Fruit fly (Drosophila melanogaster) whole organism, prepupa: Measurements from ENCODE around the gene noc.

Experiments
- CG10631 ChIP-seq: fragments of 200-800 bp; sonication (Bioruptor generic); optimal IDR thresholded peaks from 2 replicates; lab custom pipeline; 2016; ENCODE audit warnings: missing biosample characterization, missing genetic modification characterization
- CG10669 ChIP-seq: fragments of 200-800 bp; sonication (Bioruptor generic); optimal IDR thresholded peaks from 3 replicates; lab custom pipeline; 2018; ENCODE audit warnings: missing biosample characterization, mild to moderate bottlenecking, missing genetic modification characterization, moderate library complexity
- CG11294 ChIP-seq: fragments of 200-800 bp; sonication (Bioruptor generic); IDR thresholded peaks from 2 replicates; pipeline ENCODE4 v1.3.6; 2022; ENCODE audit warnings: missing biosample characterization, missing genetic modification characterization
- CG11762 ChIP-seq: fragments of 200-800 bp; sonication (Bioruptor generic); optimal IDR thresholded peaks from 3 replicates; lab custom pipeline; 2016; ENCODE audit warnings: missing biosample characterization, missing genetic modification characterization; ENCODE audit not compliant: insufficient read depth
- CG1621 ChIP-seq: fragments of 200-800 bp; sonication (Bioruptor generic); optimal IDR thresholded peaks from 3 replicates; lab custom pipeline; 2018; ENCODE audit warnings: missing biosample characterization, mild to moderate bottlenecking, missing genetic modification characterization
- CG16779 ChIP-seq: fragments of 200-800 bp; sonication (Bioruptor generic); optimal IDR thresholded peaks from 3 replicates; lab custom pipeline; 2017; ENCODE audit warnings: missing biosample characterization, mild to moderate bottlenecking, missing genetic modification characterization
- CG3032 ChIP-seq: fragments of 200-800 bp; optimal IDR thresholded peaks from 2 replicates; lab custom pipeline; 2019; ENCODE audit warnings: missing biosample characterization, mild to moderate bottlenecking, missing genetic modification characterization, moderate library complexity
- CG31627 ChIP-seq: fragments of 200-800 bp; sonication (Bioruptor generic); optimal IDR thresholded peaks from 3 replicates; lab custom pipeline; 2016; ENCODE audit warnings: missing biosample characterization, missing genetic modification characterization
- CG34406 ChIP-seq: fragments of 200-800 bp; sonication (Bioruptor generic); optimal IDR thresholded peaks from 3 replicates; lab custom pipeline; 2016; ENCODE audit warnings: missing biosample characterization, missing genetic modification characterization
- CG6276 ChIP-seq: fragments of 200-800 bp; sonication (Bioruptor generic); optimal IDR thresholded peaks from 2 replicates; lab custom pipeline; 2017; ENCODE audit warnings: missing biosample characterization, mild to moderate bottlenecking, missing genetic modification characterization
- CG6792 ChIP-seq: fragments of 200-800 bp; sonication (Bioruptor generic); optimal IDR thresholded peaks from 3 replicates; lab custom pipeline; 2016; ENCODE audit warnings: missing biosample characterization, missing genetic modification characterization
- CG6808 ChIP-seq: fragments of 200-800 bp; sonication (Bioruptor generic); optimal IDR thresholded peaks from 3 replicates; lab custom pipeline; 2017; ENCODE audit warnings: missing biosample characterization, missing genetic modification characterization, mild to moderate bottlenecking, moderate library complexity, missing genetic modification reagents
- CG6854 ChIP-seq: fragments of 200-800 bp; sonication (Bioruptor generic); optimal IDR thresholded peaks from 2 replicates; lab custom pipeline; 2017; ENCODE audit warnings: missing biosample characterization, mild to moderate bottlenecking, missing genetic modification characterization
- CG7368 ChIP-seq: fragments of 200-800 bp; sonication (Bioruptor generic); optimal IDR thresholded peaks from 3 replicates; lab custom pipeline; 2016; ENCODE audit warnings: missing biosample characterization, missing genetic modification characterization
- CG8119 ChIP-seq: fragments of 200-800 bp; sonication (Bioruptor generic); IDR thresholded peaks from 3 replicates; pipeline ENCODE4 v1.3.6; 2022; ENCODE audit warnings: missing biosample characterization, missing genetic modification characterization
- CG8319 ChIP-seq: fragments of 200-800 bp; sonication (Bioruptor generic); optimal IDR thresholded peaks from 3 replicates; lab custom pipeline; 2016; ENCODE audit warnings: missing biosample characterization, missing genetic modification characterization
- CG8632 ChIP-seq: fragments of 200-800 bp; sonication (Bioruptor generic); optimal IDR thresholded peaks from 3 replicates; lab custom pipeline; 2016; ENCODE audit warnings: missing biosample characterization, missing genetic modification characterization
- Eip75B ChIP-seq: fragments of 200-800 bp; sonication (Bioruptor generic); optimal IDR thresholded peaks from 3 replicates; lab custom pipeline; 2016; ENCODE audit warnings: missing biosample characterization, missing genetic modification characterization
- Eip78C ChIP-seq: fragments of 200-800 bp; sonication (Bioruptor generic); peaks from one replicate; lab custom pipeline; 2016; ENCODE audit warnings: missing biosample characterization, missing genetic modification characterization
- Ets21C ChIP-seq: fragments of 200-800 bp; sonication (Bioruptor generic); optimal IDR thresholded peaks from 3 replicates; lab custom pipeline; 2016; ENCODE audit warnings: missing biosample characterization, missing genetic modification characterization
- Ets96B ChIP-seq: fragments of 200-800 bp; optimal IDR thresholded peaks from 2 replicates; lab custom pipeline; 2019; ENCODE audit warnings: missing biosample characterization, mild to moderate bottlenecking, missing genetic modification characterization, moderate library complexity
- Gug ChIP-seq: fragments of 200-800 bp; sonication (Bioruptor generic); IDR thresholded peaks from 2 replicates; pipeline ENCODE4 v1.3.6; 2022; ENCODE audit warnings: missing biosample characterization, missing genetic modification characterization
- Hr38 ChIP-seq: sonication (Bioruptor generic); optimal IDR thresholded peaks from 2 replicates; lab custom pipeline; 2016; ENCODE audit warnings: missing biosample characterization, missing genetic modification characterization
- Hr39 ChIP-seq: fragments of 200-800 bp; sonication (Bioruptor generic); optimal IDR thresholded peaks from 2 replicates; lab custom pipeline; 2016; ENCODE audit warnings: missing biosample characterization, missing genetic modification characterization
- Hr4 ChIP-seq: fragments of 200-800 bp; sonication (Bioruptor generic); optimal IDR thresholded peaks from 3 replicates; lab custom pipeline; 2016; ENCODE audit warnings: missing biosample characterization, missing genetic modification characterization
- Lpt ChIP-seq: fragments of 200-800 bp; sonication (Bioruptor generic); optimal IDR thresholded peaks from 3 replicates; lab custom pipeline; 2016; ENCODE audit warnings: missing biosample characterization, missing genetic modification characterization
- OdsH ChIP-seq: fragments of 200-800 bp; sonication (Bioruptor generic); optimal IDR thresholded peaks from 3 replicates; lab custom pipeline; 2016; ENCODE audit warnings: missing biosample characterization, missing genetic modification characterization
- Sox102F ChIP-seq: fragments of 200-800 bp; sonication (Bioruptor generic); optimal IDR thresholded peaks from 2 replicates; lab custom pipeline; 2016; ENCODE audit warnings: missing biosample characterization, mild to moderate bottlenecking, missing genetic modification characterization
- achi ChIP-seq: fragments of 200-800 bp; sonication (Bioruptor generic); optimal IDR thresholded peaks from 3 replicates; lab custom pipeline; 2016; ENCODE audit warnings: missing biosample characterization, missing genetic modification characterization
- acj6 ChIP-seq: fragments of 200-800 bp; sonication (Bioruptor generic); optimal IDR thresholded peaks from 3 replicates; lab custom pipeline; 2016; ENCODE audit warnings: missing biosample characterization, missing genetic modification characterization
- cyc ChIP-seq: fragments of 200-800 bp; sonication (Bioruptor generic); optimal IDR thresholded peaks from 3 replicates; lab custom pipeline; 2016; ENCODE audit warnings: missing biosample characterization, missing genetic modification characterization
- dac ChIP-seq: fragments of 200-800 bp; sonication (Bioruptor generic); optimal IDR thresholded peaks from 2 replicates; lab custom pipeline; 2017; ENCODE audit warnings: missing biosample characterization, mild to moderate bottlenecking, missing genetic modification characterization
- dsx ChIP-seq: fragments of 200-800 bp; optimal IDR thresholded peaks from 3 replicates; lab custom pipeline; 2019; ENCODE audit warnings: missing biosample characterization, mild to moderate bottlenecking, missing genetic modification characterization, moderate library complexity; ENCODE audit not compliant: poor library complexity, severe bottlenecking
- eg ChIP-seq: fragments of 200-800 bp; sonication (Bioruptor generic); IDR thresholded peaks from 3 replicates; pipeline ENCODE4 v1.3.6; 2022; ENCODE audit warnings: missing biosample characterization, missing genetic modification characterization
- esn ChIP-seq: fragments of 200-800 bp; sonication (Bioruptor generic); optimal IDR thresholded peaks from 2 replicates; lab custom pipeline; 2016; ENCODE audit warnings: missing biosample characterization, mild to moderate bottlenecking, missing genetic modification characterization, moderate library complexity
- fd59A ChIP-seq: fragments of 200-800 bp; sonication (Bioruptor generic); optimal IDR thresholded peaks from 2 replicates; lab custom pipeline; 2017; ENCODE audit warnings: missing biosample characterization, mild to moderate bottlenecking, missing genetic modification characterization, missing genetic modification reagents
- fkh ChIP-seq: fragments of 200-800 bp; sonication (Bioruptor generic); optimal IDR thresholded peaks from 3 replicates; lab custom pipeline; 2017; ENCODE audit warnings: missing biosample characterization, mild to moderate bottlenecking, missing genetic modification characterization, moderate library complexity
- lz ChIP-seq: fragments of 200-800 bp; sonication (Bioruptor generic); optimal IDR thresholded peaks from 3 replicates; lab custom pipeline; 2016; ENCODE audit warnings: missing biosample characterization, missing genetic modification characterization
- net ChIP-seq: fragments of 200-800 bp; sonication (Bioruptor generic); optimal IDR thresholded peaks from 3 replicates; lab custom pipeline; 2016; ENCODE audit warnings: missing biosample characterization, missing genetic modification characterization
- salr ChIP-seq, 2 experiments: fragments of 200-800 bp; sonication (Bioruptor generic); optimal IDR thresholded peaks; 3 replicates each; lab custom pipeline; 2016 to 2018; ENCODE audit warnings: missing biosample characterization in 2 of 2, missing genetic modification characterization in 2 of 2, mild to moderate bottlenecking in 1 of 2
- spab ChIP-seq: fragments of 200-800 bp; sonication (Bioruptor generic); optimal IDR thresholded peaks from 2 replicates; lab custom pipeline; 2017; ENCODE audit warnings: missing biosample characterization, mild to moderate bottlenecking, missing genetic modification characterization, missing genetic modification reagents
- ss ChIP-seq, 2 experiments: fragments of 200-800 bp; sonication (Bioruptor generic); optimal IDR thresholded peaks; 2 replicates in 1 of 2; 3 replicates in 1 of 2; lab custom pipeline; 2017 to 2018; ENCODE audit warnings: mild to moderate bottlenecking in 2 of 2, missing biosample characterization in 2 of 2, missing genetic modification characterization in 2 of 2, moderate library complexity in 1 of 2
- svp ChIP-seq: fragments of 200-800 bp; sonication (Bioruptor generic); peaks from one replicate; lab custom pipeline; 2016; ENCODE audit warnings: missing biosample characterization, missing genetic modification characterization
- topi ChIP-seq: fragments of 200-800 bp; sonication (Bioruptor generic); optimal IDR thresholded peaks from 3 replicates; lab custom pipeline; 2016; ENCODE audit warnings: missing biosample characterization, missing genetic modification characterization
- vri ChIP-seq: fragments of 200-800 bp; sonication (Bioruptor generic); optimal IDR thresholded peaks from 3 replicates; lab custom pipeline; 2016; ENCODE audit warnings: missing biosample characterization, mild to moderate bottlenecking, missing genetic modification characterization

Gene noc

dm6 chr2L:14511248-14511647 lies 20.6 kb downstream of the noc start:
- TF ChIP-seq achi (GFP tag; lab: Kevin White, UChicago) (no peak), fd59A (GFP tag; lab: Kevin White, UChicago) (no peak), dsx (GFP tag; lab: Kevin White, UChicago) (peak; percentile 67), esn (GFP tag; lab: Kevin White, UChicago) (no peak), CG8632 (GFP tag; lab: Kevin White, UChicago) (no peak)

- TF ChIP-seq Ets21C (no peak), Hr38 (GFP tag; lab: Kevin White, UChicago) (no peak), CG8119 (GFP tag; lab: Robert Waterston, UW) (no peak), CG10631 (GFP tag; lab: Kevin White, UChicago) (no peak), Eip78C (GFP tag; lab: Kevin White, UChicago) (peak; percentile 49), CG8319 (no peak), Lpt (GFP tag; lab: Kevin White, UChicago) (no peak), CG10669 (GFP tag; lab: Kevin White, UChicago) (no peak), achi (GFP tag; lab: Kevin White, UChicago) (peak; percentile 11), CG34406 (GFP tag; lab: Kevin White, UChicago) (no peak)
Observed at dm6 chr2L:14511872-14512271, 21.2 kb downstream of the noc start.

dm6 chr2L:14512811-14513389 lies 22.2 kb downstream of the noc start:
- peak; percentile 36 for TF ChIP-seq CG10669 (GFP tag; lab: Kevin White, UChicago)
- peak; percentile 49 for TF ChIP-seq Ets96B
- TF ChIP-seq CG7368, result peak; percentile 26
- peak; percentile 15 for TF ChIP-seq fkh (GFP tag; lab: Kevin White, UChicago)
- no peak for TF ChIP-seq Gug
- TF ChIP-seq CG11762 (GFP tag; lab: Kevin White, UChicago), result peak; percentile 38
- TF ChIP-seq CG6276, result peak; percentile 0
- TF ChIP-seq dac (GFP tag; lab: Kevin White, UChicago), result peak; percentile 17
- TF ChIP-seq spab, result no peak
- TF ChIP-seq CG16779 (tag; lab: Kevin White, UChicago), result no peak
- peak; percentile 24 for TF ChIP-seq net (GFP tag; lab: Kevin White, UChicago)
- TF ChIP-seq salr (GFP tag; optimal IDR thresholded peaks at IDR 0.05; lab: Kevin White, UChicago), result peak in 1 of 2 experiments; percentile 20
- peak; percentile 55 for TF ChIP-seq acj6
- no peak for TF ChIP-seq CG8319
- TF ChIP-seq esn (GFP tag; lab: Kevin White, UChicago), result peak; percentile 65
- peak; percentile 32 for TF ChIP-seq CG3032 (tag; lab: Kevin White, UChicago)
- peak; percentile 20 for TF ChIP-seq fd59A (GFP tag; lab: Kevin White, UChicago)
- TF ChIP-seq vri (GFP tag; lab: Kevin White, UChicago), result peak; percentile 55
- TF ChIP-seq Eip75B (GFP tag; lab: Kevin White, UChicago), result peak; percentile 67
- TF ChIP-seq Hr4 (GFP tag; lab: Kevin White, UChicago), result peak; percentile 45
- TF ChIP-seq lz, result peak; percentile 64
- TF ChIP-seq CG34406 (GFP tag; lab: Kevin White, UChicago), result no peak
- peak; percentile 46 for TF ChIP-seq CG1621 (tag; lab: Kevin White, UChicago)
- TF ChIP-seq Eip78C (GFP tag; lab: Kevin White, UChicago), result peak; percentile 89
- peak; percentile 82 for TF ChIP-seq svp (GFP tag; lab: Kevin White, UChicago)
- TF ChIP-seq achi (GFP tag; lab: Kevin White, UChicago), result peak; percentile 53
- peak; percentile 22 for TF ChIP-seq Lpt (GFP tag; lab: Kevin White, UChicago)
- TF ChIP-seq CG6854 (GFP tag; lab: Kevin White, UChicago), result no peak
- no peak for TF ChIP-seq CG11294 (GFP tag; lab: Robert Waterston, UW)
- no peak for TF ChIP-seq ss (GFP tag; optimal IDR thresholded peaks at IDR 0.05; lab: Kevin White, UChicago)
- TF ChIP-seq topi (GFP tag; lab: Kevin White, UChicago), result peak; percentile 63
- TF ChIP-seq CG6792 (GFP tag; lab: Kevin White, UChicago), result peak; percentile 34
- TF ChIP-seq CG31627, result peak; percentile 68
- TF ChIP-seq eg (GFP tag; lab: Robert Waterston, UW), result no peak
- peak; percentile 7 for TF ChIP-seq CG6808 (GFP tag; lab: Kevin White, UChicago)
- TF ChIP-seq OdsH (GFP tag; lab: Kevin White, UChicago), result peak; percentile 51
- peak; percentile 40 for TF ChIP-seq CG8632 (GFP tag; lab: Kevin White, UChicago)
- TF ChIP-seq Hr39, result peak; percentile 65
- TF ChIP-seq Sox102F (GFP tag; lab: Kevin White, UChicago), result peak; percentile 58
- TF ChIP-seq Ets21C, result peak; percentile 40
- TF ChIP-seq cyc (GFP tag; lab: Kevin White, UChicago), result peak; percentile 57
